Fruit fly (Drosophila melanogaster) whole organism, embryonic: ENCODE data around the gene Sbp2.

Experiments used
- BEAF-32 ChIP-seq: fragments of 200-800 bp; sonication (Bioruptor generic); optimal IDR thresholded peaks from 3 replicates; lab custom pipeline; 2017; ENCODE audit warnings: missing biosample characterization, missing genetic modification characterization, mild to moderate bottlenecking, moderate library complexity, missing genetic modification reagents
- CG10267 ChIP-seq: fragments of 200-800 bp; sonication (Bioruptor generic); optimal IDR thresholded peaks from 2 replicates; lab custom pipeline; 2018; ENCODE audit warnings: missing biosample characterization, mild to moderate bottlenecking, missing genetic modification characterization, moderate library complexity
- CG12391 ChIP-seq: fragments of 200-800 bp; sonication (Bioruptor generic); optimal IDR thresholded peaks from 3 replicates; lab custom pipeline; 2018; ENCODE audit warnings: missing biosample characterization, mild to moderate bottlenecking, missing genetic modification characterization, moderate library complexity
- CG13287 ChIP-seq: fragments of 200-800 bp; sonication (Bioruptor generic); IDR thresholded peaks from 2 replicates; pipeline ENCODE4 v1.3.6; 2022; ENCODE audit warnings: missing biosample characterization, missing genetic modification characterization; ENCODE audit not compliant: partially characterized antibody
- CG16813 ChIP-seq: fragments of 200-800 bp; sonication (Bioruptor generic); IDR thresholded peaks from 3 replicates; pipeline ENCODE4 v1.3.6; 2022; ENCODE audit warnings: missing biosample characterization, missing genetic modification characterization; ENCODE audit not compliant: partially characterized antibody
- CG2116 ChIP-seq: fragments of 200-800 bp; sonication (Bioruptor generic); optimal IDR thresholded peaks from 3 replicates; lab custom pipeline; 2018; ENCODE audit warnings: missing biosample characterization, mild to moderate bottlenecking, missing genetic modification characterization
- CG2120 ChIP-seq: fragments of 200-800 bp; sonication (Bioruptor generic); optimal IDR thresholded peaks from 3 replicates; lab custom pipeline; 2016; ENCODE audit warnings: missing biosample characterization, missing genetic modification characterization
- CG2199 ChIP-seq: fragments of 200-800 bp; sonication (Bioruptor generic); IDR thresholded peaks from 3 replicates; pipeline ENCODE4 v1.3.6; 2022; ENCODE audit warnings: missing biosample characterization, missing genetic modification characterization
- CG33213 ChIP-seq: fragments of 200-800 bp; sonication (Bioruptor generic); optimal IDR thresholded peaks from 3 replicates; lab custom pipeline; 2016; ENCODE audit warnings: missing biosample characterization, missing genetic modification characterization
- CG34224 ChIP-seq: fragments of 200-800 bp; sonication (Bioruptor generic); IDR thresholded peaks from 3 replicates; pipeline ENCODE4 v1.3.6; 2022; ENCODE audit warnings: missing biosample characterization, missing genetic modification characterization; ENCODE audit not compliant: partially characterized antibody
- CG4360 ChIP-seq: fragments of 200-800 bp; sonication (Bioruptor generic); IDR thresholded peaks from 2 replicates; pipeline ENCODE4 v1.3.6; 2022; ENCODE audit warnings: missing biosample characterization, missing genetic modification characterization
- CG4617 ChIP-seq: fragments of 200-800 bp; sonication (Bioruptor generic); optimal IDR thresholded peaks from 3 replicates; lab custom pipeline; 2016; ENCODE audit warnings: missing biosample characterization, missing genetic modification characterization, borderline replicate concordance
- CG9437 ChIP-seq: fragments of 200-800 bp; sonication (Bioruptor generic); optimal IDR thresholded peaks from 2 replicates; lab custom pipeline; 2018; ENCODE audit warnings: missing biosample characterization, mild to moderate bottlenecking, missing genetic modification characterization
- CTCF ChIP-seq: fragments of 200-800 bp; sonication (Bioruptor generic); optimal IDR thresholded peaks from 2 replicates; lab custom pipeline; 2017; ENCODE audit warnings: missing biosample characterization, mild to moderate bottlenecking, missing genetic modification characterization, moderate library complexity
- D ChIP-seq, 2 experiments: fragments of 200-800 bp in 1 of 2; fragments of >200 bp in 1 of 2; sonication (Bioruptor generic) in 1 of 2; optimal IDR thresholded peaks; 2 replicates in 1 of 2; 3 replicates in 1 of 2; lab custom pipeline; 2017; ENCODE audit warnings: mild to moderate bottlenecking in 1 of 2, missing biosample characterization in 1 of 2, missing genetic modification characterization in 1 of 2, missing genetic modification reagents in 1 of 2
- Dll ChIP-seq: fragments of 200-800 bp; sonication (Bioruptor generic); IDR thresholded peaks from 4 replicates; pipeline ENCODE4 v1.3.6; 2022; ENCODE audit warnings: missing biosample characterization, missing genetic modification characterization; ENCODE audit not compliant: partially characterized antibody
- Dp ChIP-seq: fragments of 200-800 bp; sonication (Bioruptor generic); optimal IDR thresholded peaks from 2 replicates; lab custom pipeline; 2018; ENCODE audit warnings: missing biosample characterization, mild to moderate bottlenecking, missing genetic modification characterization, moderate library complexity
- E2f2 ChIP-seq: fragments of 200-800 bp; sonication (Bioruptor generic); IDR thresholded peaks from 2 replicates; pipeline ENCODE4 v1.3.6; 2022; ENCODE audit warnings: missing biosample characterization, missing genetic modification characterization
- MBD-R2 ChIP-seq: fragments of 200-800 bp; sonication (Bioruptor generic); IDR thresholded peaks from 2 replicates; pipeline ENCODE4 v1.3.6; 2022; ENCODE audit warnings: missing biosample characterization, missing genetic modification characterization
- MESR4 ChIP-seq: fragments of 200-800 bp; sonication (Bioruptor generic); optimal IDR thresholded peaks from 2 replicates; lab custom pipeline; 2018; ENCODE audit warnings: missing biosample characterization, mild to moderate bottlenecking, missing genetic modification characterization, moderate library complexity
- MTF-1 ChIP-seq: fragments of 200-800 bp; sonication (Bioruptor generic); optimal IDR thresholded peaks from 2 replicates; lab custom pipeline; 2018; ENCODE audit warnings: missing biosample characterization, mild to moderate bottlenecking, missing genetic modification characterization, borderline replicate concordance
- Med ChIP-seq: fragments of 200-800 bp; sonication (Bioruptor generic); peaks from one replicate; lab custom pipeline; 2016; ENCODE audit warnings: missing biosample characterization, missing genetic modification characterization, mild to moderate bottlenecking, inconsistent platforms, moderate library complexity
- Myb ChIP-seq: fragments of 200-800 bp; sonication (Bioruptor generic); optimal IDR thresholded peaks from 2 replicates; lab custom pipeline; 2016; ENCODE audit warnings: missing biosample characterization, missing genetic modification characterization
- Scr ChIP-seq: fragments of 200-800 bp; sonication (Bioruptor generic); IDR thresholded peaks from 2 replicates; pipeline ENCODE4 v1.3.6; 2022; ENCODE audit warnings: missing biosample characterization, missing genetic modification characterization; ENCODE audit not compliant: partially characterized antibody
- Spps ChIP-seq: fragments of 200-800 bp; sonication (Bioruptor generic); optimal IDR thresholded peaks from 2 replicates; lab custom pipeline; 2018; ENCODE audit warnings: missing biosample characterization, mild to moderate bottlenecking, missing genetic modification characterization
- Sry-β ChIP-seq: fragments of 200-800 bp; sonication (Bioruptor generic); optimal IDR thresholded peaks from 2 replicates; lab custom pipeline; 2018; ENCODE audit warnings: missing biosample characterization, mild to moderate bottlenecking, missing genetic modification characterization, moderate library complexity
- Sry-δ ChIP-seq: fragments of 200-800 bp; sonication (Bioruptor generic); optimal IDR thresholded peaks from 2 replicates; lab custom pipeline; 2016; ENCODE audit warnings: missing biosample characterization, missing genetic modification characterization
- YL-1 ChIP-seq: fragments of 200-800 bp; sonication (Bioruptor generic); optimal IDR thresholded peaks from 3 replicates; lab custom pipeline; 2017; ENCODE audit warnings: missing biosample characterization, mild to moderate bottlenecking, missing genetic modification characterization
- bbx ChIP-seq: fragments of 200-800 bp; sonication (Bioruptor generic); IDR thresholded peaks from 2 replicates; pipeline ENCODE4 v1.3.6; 2022; ENCODE audit warnings: missing biosample characterization, missing genetic modification characterization; ENCODE audit not compliant: partially characterized antibody
- bigmax ChIP-seq: fragments of 200-800 bp; sonication (Bioruptor generic); optimal IDR thresholded peaks from 2 replicates; lab custom pipeline; 2018; ENCODE audit warnings: missing biosample characterization, mild to moderate bottlenecking, missing genetic modification characterization
- chinmo ChIP-seq: fragments of 200-800 bp; sonication (Bioruptor generic); IDR thresholded peaks from 4 replicates; pipeline ENCODE4 v1.3.6; 2022; ENCODE audit warnings: missing biosample characterization, missing genetic modification characterization; ENCODE audit not compliant: partially characterized antibody
- gfzf ChIP-seq: fragments of 200-800 bp; sonication (Bioruptor generic); optimal IDR thresholded peaks from 2 replicates; lab custom pipeline; 2016; ENCODE audit warnings: missing biosample characterization, mild to moderate bottlenecking, missing genetic modification characterization, moderate library complexity
- grau ChIP-seq: fragments of 200-800 bp; optimal IDR thresholded peaks from 3 replicates; lab custom pipeline; 2019; ENCODE audit warnings: missing biosample characterization, mild to moderate bottlenecking, missing genetic modification characterization, moderate library complexity
- gsb-n ChIP-seq: fragments of 200-800 bp; sonication (Bioruptor generic); optimal IDR thresholded peaks from 3 replicates; lab custom pipeline; 2018; ENCODE audit warnings: missing biosample characterization, mild to moderate bottlenecking, missing genetic modification characterization
- nom ChIP-seq: fragments of 200-800 bp; sonication (Bioruptor generic); optimal IDR thresholded peaks from 2 replicates; lab custom pipeline; 2017; ENCODE audit warnings: missing biosample characterization, missing genetic modification characterization, mild to moderate bottlenecking, moderate library complexity, missing genetic modification reagents
- oc ChIP-seq: fragments of 200-800 bp; sonication (Bioruptor generic); optimal IDR thresholded peaks from 2 replicates; lab custom pipeline; 2018; ENCODE audit warnings: missing biosample characterization, mild to moderate bottlenecking, missing genetic modification characterization, moderate library complexity
- pan ChIP-seq, 4 experiments: fragments of >200 bp in 3 of 4; fragments of 200-800 bp in 1 of 4; sonication (Bioruptor generic) in 1 of 4; optimal IDR thresholded peaks in 3 of 4; IDR thresholded peaks in 1 of 4; 2 replicates each; pipeline versions ENCODE4 v1.3.6 to Lab custom; 2017 to 2022; ENCODE audit warnings: missing biosample characterization in 2 of 4, missing genetic modification characterization in 2 of 4, mixed read lengths in 1 of 4
- pzg ChIP-seq: fragments of 200-800 bp; sonication (Bioruptor generic); optimal IDR thresholded peaks from 3 replicates; lab custom pipeline; 2018; ENCODE audit warnings: missing biosample characterization, mild to moderate bottlenecking, missing genetic modification characterization, moderate library complexity
- row ChIP-seq: fragments of 200-800 bp; sonication (Bioruptor generic); IDR thresholded peaks from 3 replicates; pipeline ENCODE4 v1.3.6; 2022; ENCODE audit warnings: missing biosample characterization, missing genetic modification characterization
- sisA ChIP-seq: fragments of 200-800 bp; sonication (Bioruptor generic); IDR thresholded peaks from 2 replicates; pipeline ENCODE4 v1.3.6; 2022; ENCODE audit warnings: missing biosample characterization, missing genetic modification characterization
- slbo ChIP-seq: fragments of 200-800 bp; sonication (Bioruptor generic); IDR thresholded peaks from 2 replicates; pipeline ENCODE4 v1.3.6; 2022; ENCODE audit warnings: missing biosample characterization, missing genetic modification characterization
- stwl ChIP-seq: fragments of 200-800 bp; sonication (Bioruptor generic); optimal IDR thresholded peaks from 3 replicates; lab custom pipeline; 2018; ENCODE audit warnings: missing biosample characterization, mild to moderate bottlenecking, missing genetic modification characterization, moderate library complexity
- sug ChIP-seq: fragments of 200-800 bp; optimal IDR thresholded peaks from 2 replicates; lab custom pipeline; 2019; ENCODE audit warnings: missing biosample characterization, mild to moderate bottlenecking, missing genetic modification characterization, moderate library complexity
- z ChIP-seq: fragments of 200-800 bp; sonication (Bioruptor generic); IDR thresholded peaks from 3 replicates; pipeline ENCODE4 v1.3.6; 2022; ENCODE audit warnings: missing biosample characterization, missing genetic modification characterization
- zfh2 ChIP-seq: fragments of 200-800 bp; sonication (Bioruptor generic); optimal IDR thresholded peaks from 2 replicates; lab custom pipeline; 2016; ENCODE audit warnings: missing biosample characterization, missing genetic modification characterization

The Sbp2 gene

dm6 chr3L:8303912-8304311, at the start of gene Sbp2, which contains the start of gene CG7194:
Gene Sbp2 (plus strand): TSS chr3L:8304157.
Gene CG7194 (minus strand): TSS chr3L:8304059.
- TF ChIP-seq CG13287: 0 out of 2 replicates have a peak, but pooled peaks have one; percentile 17
- TF ChIP-seq CG9437 (GFP tag; lab: Kevin White, UChicago): peak; percentile 65
- TF ChIP-seq z (GFP tag; lab: Robert Waterston, UW): no peak
- TF ChIP-seq CG34224: 0 out of 3 replicates have a peak, but pooled peaks have one; percentile 29
- TF ChIP-seq CG4617: peak; percentile 20
- peak; percentile 17 for TF ChIP-seq CG2116 (GFP tag; lab: Kevin White, UChicago)
- TF ChIP-seq CG33213 (GFP tag; lab: Kevin White, UChicago): no peak
- TF ChIP-seq slbo (GFP tag; lab: Robert Waterston, UW): 0 out of 2 replicates have a peak, but pooled peaks have one; percentile 12
- no peak for TF ChIP-seq chinmo (GFP tag; lab: Robert Waterston, UW)
- peak; percentile 44 for TF ChIP-seq Sry-β (GFP tag; lab: Kevin White, UChicago)
- TF ChIP-seq CG2199 (GFP tag; lab: Robert Waterston, UW): peak; percentile 28; the same call in 1 of the 3 replicates
- peak; percentile 23 for TF ChIP-seq zfh2 (GFP tag; lab: Kevin White, UChicago)
- peak; percentile 10; the same call in 1 of the 2 replicates for TF ChIP-seq Scr (GFP tag; lab: Robert Waterston, UW)
- no peak for TF ChIP-seq CG16813 (GFP tag; lab: Robert Waterston, UW)
- TF ChIP-seq Sry-δ (GFP tag; lab: Kevin White, UChicago): peak; percentile 64
- TF ChIP-seq YL-1 (GFP tag; lab: Kevin White, UChicago): no peak
- TF ChIP-seq Dll (GFP tag; lab: Robert Waterston, UW): peak; percentile 37; the same call in 1 of the 4 replicates
- TF ChIP-seq bigmax (GFP tag; lab: Kevin White, UChicago): no peak
- TF ChIP-seq bbx: peak; percentile 7; the same call in 1 of the 2 replicates
- TF ChIP-seq Myb: no peak
- TF ChIP-seq CG4360: peak; percentile 39
- no peak for TF ChIP-seq MTF-1
- TF ChIP-seq CTCF (GFP tag; lab: Kevin White, UChicago): peak; percentile 47
- TF ChIP-seq oc (tag; lab: Kevin White, UChicago): no peak
- TF ChIP-seq BEAF-32: peak; percentile 32
- peak; percentile 47 for TF ChIP-seq MESR4 (GFP tag; lab: Kevin White, UChicago)
- no peak for TF ChIP-seq sisA (GFP tag; lab: Robert Waterston, UW)
- peak; percentile 69 for TF ChIP-seq E2f2 (GFP tag; lab: Robert Waterston, UW)
- no peak for TF ChIP-seq pan (optimal IDR thresholded peaks at IDR 0.05; lab: Kevin White, UChicago)
- TF ChIP-seq pan (GFP tag; optimal IDR thresholded peaks at IDR 0.05 in 1 of 2, IDR thresholded peaks at IDR 0.05 in 1 of 2): peak in 1 of 2 experiments; percentile 15
- TF ChIP-seq Dp: peak; percentile 53
- peak; percentile 28 for TF ChIP-seq pzg (GFP tag; lab: Kevin White, UChicago)
- peak; percentile 1 for TF ChIP-seq nom (GFP tag; lab: Kevin White, UChicago)
- TF ChIP-seq gsb-n (tag; lab: Kevin White, UChicago): no peak
- peak; percentile 35 for TF ChIP-seq stwl (tag; lab: Kevin White, UChicago)
- no peak for TF ChIP-seq D (optimal IDR thresholded peaks at IDR 0.05; lab: Kevin White, UChicago)
- no peak for TF ChIP-seq D (GFP tag; optimal IDR thresholded peaks at IDR 0.05; lab: Kevin White, UChicago)
- TF ChIP-seq Med (GFP tag; lab: Kevin White, UChicago): peak; percentile 38
- TF ChIP-seq CG10267: peak; percentile 74
- no peak for TF ChIP-seq CG12391 (tag; lab: Kevin White, UChicago)
- peak; percentile 23; the same call in 1 of the 3 replicates for TF ChIP-seq row (GFP tag; lab: Robert Waterston, UW)
- no peak for TF ChIP-seq sug (tag; lab: Kevin White, UChicago)
- peak; percentile 18 for TF ChIP-seq CG2120
- TF ChIP-seq MBD-R2: peak; percentile 49
- no peak for TF ChIP-seq grau (tag; lab: Kevin White, UChicago)
- TF ChIP-seq Spps: no peak
- peak; percentile 16 for TF ChIP-seq gfzf
